Fruit fly (Drosophila melanogaster) whole organism, embryonic: ENCODE results near the gene CG4962.

ENCODE experiments used
- Asciz ChIP-seq: fragments of 200-800 bp; sonication (Bioruptor generic); optimal IDR thresholded peaks from 2 replicates; lab custom pipeline; 2017; ENCODE audit warnings: missing biosample characterization, mild to moderate bottlenecking, missing genetic modification characterization, missing genetic modification reagents
- Atf3 ChIP-seq: fragments of 200-800 bp; sonication (Bioruptor generic); optimal IDR thresholded peaks from 3 replicates; lab custom pipeline; 2016; ENCODE audit warnings: missing biosample characterization, missing genetic modification characterization
- Bteb2 ChIP-seq: fragments of 200-800 bp; sonication (Bioruptor generic); optimal IDR thresholded peaks from 2 replicates; lab custom pipeline; 2016; ENCODE audit warnings: missing biosample characterization, missing genetic modification characterization
- CG10147 ChIP-seq: fragments of 200-800 bp; sonication (Bioruptor generic); optimal IDR thresholded peaks from 2 replicates; lab custom pipeline; 2019; ENCODE audit warnings: missing biosample characterization, mild to moderate bottlenecking, missing genetic modification characterization, moderate library complexity
- CG10654 ChIP-seq: fragments of 200-800 bp; sonication (Bioruptor generic); optimal IDR thresholded peaks from 2 replicates; lab custom pipeline; 2016; ENCODE audit warnings: missing biosample characterization, missing genetic modification characterization
- CG11504 ChIP-seq: fragments of 200-800 bp; sonication (Bioruptor generic); optimal IDR thresholded peaks from 3 replicates; lab custom pipeline; 2019; ENCODE audit warnings: missing biosample characterization, mild to moderate bottlenecking, missing genetic modification characterization, moderate library complexity
- CG12744 ChIP-seq: fragments of 200-800 bp; sonication (Bioruptor generic); optimal IDR thresholded peaks from 2 replicates; lab custom pipeline; 2016; ENCODE audit warnings: missing biosample characterization, missing genetic modification characterization
- CG16863 ChIP-seq: fragments of 200-800 bp; sonication (Bioruptor generic); optimal IDR thresholded peaks from 3 replicates; lab custom pipeline; 2016; ENCODE audit warnings: missing biosample characterization, missing genetic modification characterization
- CG17328 ChIP-seq: fragments of 200-800 bp; sonication (Bioruptor generic); IDR thresholded peaks from 2 replicates; pipeline ENCODE4 v1.3.6; 2022; ENCODE audit warnings: missing biosample characterization, missing genetic modification characterization
- CG18011 ChIP-seq: fragments of 200-800 bp; sonication (Bioruptor generic); optimal IDR thresholded peaks from 2 replicates; lab custom pipeline; 2017; ENCODE audit warnings: missing biosample characterization, missing genetic modification characterization, mild to moderate bottlenecking, moderate library complexity, missing genotype
- CG1832 ChIP-seq: fragments of 200-800 bp; sonication (Bioruptor generic); optimal IDR thresholded peaks from 2 replicates; lab custom pipeline; 2017; ENCODE audit warnings: missing biosample characterization, mild to moderate bottlenecking, missing genetic modification characterization, inconsistent platforms
- CG30020 ChIP-seq: fragments of 200-800 bp; optimal IDR thresholded peaks from 2 replicates; lab custom pipeline; 2019; ENCODE audit warnings: missing biosample characterization, mild to moderate bottlenecking, missing genetic modification characterization, moderate library complexity
- CG3995 ChIP-seq: fragments of 200-800 bp; sonication (Bioruptor generic); optimal IDR thresholded peaks from 3 replicates; lab custom pipeline; 2016; ENCODE audit warnings: missing biosample characterization, missing genetic modification characterization
- CG4404 ChIP-seq: fragments of 200-800 bp; sonication (Bioruptor generic); IDR thresholded peaks from 2 replicates; pipeline ENCODE4 v1.3.6; 2022; ENCODE audit warnings: missing biosample characterization, missing genetic modification characterization
- CG6175 ChIP-seq: fragments of 200-800 bp; sonication (Bioruptor generic); IDR thresholded peaks from 3 replicates; pipeline ENCODE4 v1.3.6; 2022; ENCODE audit warnings: missing biosample characterization, missing genetic modification characterization
- CG7839 ChIP-seq: fragments of 200-800 bp; sonication (Bioruptor generic); optimal IDR thresholded peaks from 3 replicates; lab custom pipeline; 2018; ENCODE audit warnings: missing biosample characterization, mild to moderate bottlenecking, missing genetic modification characterization, moderate library complexity
- CG8290 ChIP-seq, 3 experiments: fragments of 200-800 bp; sonication (Bioruptor generic); optimal IDR thresholded peaks; 2 replicates each; lab custom pipeline; 2016 to 2019; ENCODE audit warnings: missing biosample characterization in 3 of 3, missing genetic modification characterization in 3 of 3, mild to moderate bottlenecking in 2 of 3, moderate library complexity in 1 of 3
- CG8388 ChIP-seq: fragments of 200-800 bp; sonication (Bioruptor generic); optimal IDR thresholded peaks from 2 replicates; lab custom pipeline; 2019; ENCODE audit warnings: missing biosample characterization, mild to moderate bottlenecking, missing genetic modification characterization, moderate library complexity
- CG9609 ChIP-seq: fragments of 200-800 bp; sonication (Bioruptor generic); optimal IDR thresholded peaks from 3 replicates; lab custom pipeline; 2016; ENCODE audit warnings: missing biosample characterization, missing genetic modification characterization
- D ChIP-seq, 2 experiments: fragments of 200-800 bp in 1 of 2; fragments of >200 bp in 1 of 2; sonication (Bioruptor generic) in 1 of 2; optimal IDR thresholded peaks; 2 replicates in 1 of 2; 3 replicates in 1 of 2; lab custom pipeline; 2017; ENCODE audit warnings: mild to moderate bottlenecking in 1 of 2, missing biosample characterization in 1 of 2, missing genetic modification characterization in 1 of 2, missing genetic modification reagents in 1 of 2
- Fer1 ChIP-seq: fragments of 200-800 bp; sonication (Bioruptor generic); optimal IDR thresholded peaks from 2 replicates; lab custom pipeline; 2017; ENCODE audit warnings: missing biosample characterization, mild to moderate bottlenecking, missing genetic modification characterization
- Mrtf ChIP-seq: fragments of 200-800 bp; sonication (Bioruptor generic); IDR thresholded peaks from 3 replicates; pipeline ENCODE4 v1.3.6; 2022; ENCODE audit warnings: missing biosample characterization, missing genetic modification characterization
- Nf-YC ChIP-seq: fragments of 200-800 bp; optimal IDR thresholded peaks from 3 replicates; lab custom pipeline; 2019; ENCODE audit warnings: missing biosample characterization, mild to moderate bottlenecking, missing genetic modification characterization, moderate library complexity
- Opbp ChIP-seq: fragments of 200-800 bp; sonication (Bioruptor generic); IDR thresholded peaks from 3 replicates; pipeline ENCODE4 v1.3.6; 2022; ENCODE audit warnings: missing biosample characterization, missing genetic modification characterization; ENCODE audit not compliant: partially characterized antibody
- Pdp1 ChIP-seq, 2 experiments: fragments of 200-800 bp; sonication (Bioruptor generic); optimal IDR thresholded peaks; 3 replicates each; lab custom pipeline; 2016; ENCODE audit warnings: missing biosample characterization in 2 of 2, missing genetic modification characterization in 2 of 2, mild to moderate bottlenecking in 1 of 2, moderate library complexity in 1 of 2
- Rfx ChIP-seq: fragments of 200-800 bp; sonication (Bioruptor generic); IDR thresholded peaks from 2 replicates; pipeline ENCODE4 v1.3.6; 2022; ENCODE audit warnings: missing biosample characterization, missing genetic modification characterization
- Sin3A ChIP-seq: fragments of >200 bp; optimal IDR thresholded peaks from 2 replicates; lab custom pipeline; 2018
- Vsx1 ChIP-seq: fragments of 200-800 bp; sonication (Bioruptor generic); optimal IDR thresholded peaks from 2 replicates; lab custom pipeline; 2017; ENCODE audit warnings: missing biosample characterization, mild to moderate bottlenecking, missing genetic modification characterization, missing genetic modification reagents
- ap ChIP-seq: fragments of 200-800 bp; sonication (Bioruptor generic); IDR thresholded peaks from 2 replicates; pipeline ENCODE4 v1.3.6; 2022; ENCODE audit warnings: missing biosample characterization, missing genetic modification characterization
- dan ChIP-seq: fragments of 200-800 bp; sonication (Bioruptor generic); IDR thresholded peaks from 2 replicates; pipeline ENCODE4 v1.3.6; 2022; ENCODE audit warnings: missing biosample characterization, missing genetic modification characterization
- dimm ChIP-seq: fragments of 200-800 bp; sonication (Bioruptor generic); IDR thresholded peaks from 2 replicates; pipeline ENCODE4 v1.3.6; 2022; ENCODE audit warnings: missing biosample characterization, missing genetic modification characterization
- dmrt11E ChIP-seq: fragments of 200-800 bp; sonication (Bioruptor generic); optimal IDR thresholded peaks from 3 replicates; lab custom pipeline; 2018; ENCODE audit warnings: missing biosample characterization, mild to moderate bottlenecking, missing genetic modification characterization, moderate library complexity
- en ChIP-seq: fragments of 200-800 bp; sonication (Bioruptor generic); optimal IDR thresholded peaks from 2 replicates; lab custom pipeline; 2016; ENCODE audit warnings: missing biosample characterization, missing genetic modification characterization
- exex ChIP-seq: fragments of 200-800 bp; sonication (Bioruptor generic); optimal IDR thresholded peaks from 4 replicates; lab custom pipeline; 2018; ENCODE audit warnings: missing biosample characterization, mild to moderate bottlenecking, missing genetic modification characterization, moderate library complexity
- fd64A ChIP-seq: fragments of 200-800 bp; sonication (Bioruptor generic); optimal IDR thresholded peaks from 3 replicates; lab custom pipeline; 2018; ENCODE audit warnings: missing biosample characterization, mild to moderate bottlenecking, missing genetic modification characterization
- gfzf ChIP-seq: fragments of 200-800 bp; sonication (Bioruptor generic); optimal IDR thresholded peaks from 2 replicates; lab custom pipeline; 2016; ENCODE audit warnings: missing biosample characterization, mild to moderate bottlenecking, missing genetic modification characterization, moderate library complexity
- grn ChIP-seq: fragments of 200-800 bp; sonication (Bioruptor generic); optimal IDR thresholded peaks from 3 replicates; lab custom pipeline; 2017; ENCODE audit warnings: missing biosample characterization, missing genetic modification characterization
- her ChIP-seq: fragments of 200-800 bp; sonication (Bioruptor generic); optimal IDR thresholded peaks from 2 replicates; lab custom pipeline; 2016; ENCODE audit warnings: missing biosample characterization, missing genetic modification characterization
- knrl ChIP-seq: fragments of 200-800 bp; sonication (Bioruptor generic); IDR thresholded peaks from 3 replicates; pipeline ENCODE4 v1.3.6; 2022; ENCODE audit warnings: missing biosample characterization, missing genetic modification characterization; ENCODE audit not compliant: partially characterized antibody
- nmo ChIP-seq: fragments of 200-800 bp; sonication (Bioruptor generic); optimal IDR thresholded peaks from 2 replicates; lab custom pipeline; 2018; ENCODE audit warnings: missing biosample characterization, mild to moderate bottlenecking, missing genetic modification characterization, moderate library complexity
- nom ChIP-seq: fragments of 200-800 bp; sonication (Bioruptor generic); optimal IDR thresholded peaks from 2 replicates; lab custom pipeline; 2017; ENCODE audit warnings: missing biosample characterization, missing genetic modification characterization, mild to moderate bottlenecking, moderate library complexity, missing genetic modification reagents
- otp ChIP-seq: fragments of 200-800 bp; sonication (Bioruptor generic); IDR thresholded peaks from 3 replicates; pipeline ENCODE4, ENCODE4 v1.3.6; 2022; ENCODE audit warnings: missing biosample characterization, missing genetic modification characterization
- pum ChIP-seq: fragments of 200-800 bp; sonication (Bioruptor generic); optimal IDR thresholded peaks from 2 replicates; lab custom pipeline; 2016; ENCODE audit warnings: missing biosample characterization, missing genetic modification characterization
- sens ChIP-seq: fragments of 200-800 bp; sonication (Bioruptor generic); peaks from one replicate; lab custom pipeline; 2016; ENCODE audit warnings: missing biosample characterization, missing genetic modification characterization
- shn ChIP-seq: fragments of 200-800 bp; sonication (Bioruptor generic); optimal IDR thresholded peaks from 3 replicates; lab custom pipeline; 2016; ENCODE audit warnings: missing biosample characterization, missing genetic modification characterization
- trem ChIP-seq: fragments of 200-800 bp; optimal IDR thresholded peaks from 3 replicates; lab custom pipeline; 2019; ENCODE audit warnings: missing biosample characterization, mild to moderate bottlenecking, missing genetic modification characterization, moderate library complexity
- vvl ChIP-seq: fragments of 200-800 bp; sonication (Bioruptor generic); IDR thresholded peaks from 2 replicates; pipeline ENCODE4 v1.3.6; 2022; ENCODE audit warnings: missing biosample characterization, missing genetic modification characterization
- zen2 ChIP-seq: fragments of 200-800 bp; sonication (Bioruptor generic); IDR thresholded peaks from 3 replicates; pipeline ENCODE4 v1.3.6; 2022; ENCODE audit warnings: missing biosample characterization, missing genetic modification characterization; ENCODE audit not compliant: partially characterized antibody
- zfh2 ChIP-seq: fragments of 200-800 bp; sonication (Bioruptor generic); optimal IDR thresholded peaks from 2 replicates; lab custom pipeline; 2016; ENCODE audit warnings: missing biosample characterization, missing genetic modification characterization

The CG4962 gene

DNA sequence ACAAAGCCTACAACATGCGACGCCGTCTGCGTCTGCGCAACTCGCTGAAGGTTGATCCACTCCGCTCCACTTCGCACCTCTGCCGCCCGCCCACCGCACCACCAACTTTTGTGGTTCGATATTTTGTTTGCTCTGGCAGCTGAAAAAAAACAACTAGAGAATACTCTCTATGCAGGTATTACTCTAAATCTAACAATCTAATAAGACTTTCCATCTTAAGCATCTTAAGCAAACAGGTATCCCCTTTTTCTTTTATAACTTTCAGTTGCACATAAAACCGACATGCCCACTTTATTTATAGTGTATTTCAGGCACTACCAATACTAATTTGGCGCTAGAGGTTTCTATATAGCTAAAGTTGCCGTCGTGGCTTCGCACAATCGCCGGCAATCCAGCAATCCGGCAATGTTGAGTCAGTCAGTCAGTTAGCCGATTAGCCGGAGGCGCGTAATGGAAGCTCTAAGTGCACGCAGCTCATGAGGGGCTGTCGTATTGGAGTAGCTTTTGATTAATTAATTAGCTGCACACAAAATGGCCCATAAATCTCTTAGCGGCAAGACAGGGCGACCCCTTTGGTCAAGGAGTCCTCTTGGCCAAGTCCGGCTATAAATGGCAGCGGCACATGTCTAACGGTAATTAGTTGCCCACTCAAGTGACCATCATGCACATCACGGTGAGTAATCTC is 33.0 kb upstream of the CG4962 start, which contains the start of gene CG13058:
TSS of gene CG13058 (plus strand) at position 635 of the 685 bp plus-strand sequence.
- TF ChIP-seq trem (tag; lab: Kevin White, UChicago) (no peak), CG17328 (GFP tag; lab: Robert Waterston, UW) (peak; percentile 71; the same call in 1 of the 2 replicates), Mrtf (no peak), Atf3 (peak; percentile 44), vvl (no peak), her (GFP tag; lab: Kevin White, UChicago) (peak; percentile 2), sens (GFP tag; lab: Kevin White, UChicago) (peak; percentile 40), CG11504 (tag; lab: Kevin White, UChicago) (peak; percentile 83), CG8290 (GFP tag; optimal IDR thresholded peaks at IDR 0.05; lab: Kevin White, UChicago) (no peak), CG8290 (tag; optimal IDR thresholded peaks at IDR 0.05; lab: Kevin White, UChicago) (peak in 1 of 2 experiments; percentile 81), knrl (GFP tag; lab: Robert Waterston, UW) (no peak), CG7839 (tag; lab: Kevin White, UChicago) (peak; percentile 71), Pdp1 (GFP tag; optimal IDR thresholded peaks at IDR 0.05; lab: Kevin White, UChicago) (no peak), ap (GFP tag; lab: Robert Waterston, UW) (peak; percentile 59), exex (no peak), CG30020 (no peak), CG6175 (GFP tag; lab: Robert Waterston, UW) (no peak), dmrt11E (tag; lab: Kevin White, UChicago) (no peak), CG12744 (GFP tag; lab: Kevin White, UChicago) (no peak), CG4404 (no peak), dimm (GFP tag; lab: Robert Waterston, UW) (peak; percentile 23; the same call in 1 of the 2 replicates), D (optimal IDR thresholded peaks at IDR 0.05; lab: Kevin White, UChicago) (no peak), D (GFP tag; optimal IDR thresholded peaks at IDR 0.05; lab: Kevin White, UChicago) (no peak), otp (GFP tag; lab: Robert Waterston, UW) (peak; percentile 71), Nf-YC (no peak), grn (no peak), dan (no peak), CG16863 (peak; percentile 70), CG1832 (GFP tag; lab: Kevin White, UChicago) (no peak), nom (no peak), Bteb2 (GFP tag; lab: Kevin White, UChicago) (peak; percentile 42), zen2 (no peak), CG18011 (GFP tag; lab: Kevin White, UChicago) (no peak), Rfx (GFP tag; lab: Robert Waterston, UW) (0 out of 2 replicates have a peak, but pooled peaks have one; percentile 31), Sin3A (no peak), CG9609 (peak; percentile 61), fd64A (no peak), nmo (peak; percentile 30), CG8388 (GFP tag; lab: Kevin White, UChicago) (no peak), Vsx1 (GFP tag; lab: Kevin White, UChicago) (peak; percentile 16), zfh2 (GFP tag; lab: Kevin White, UChicago) (peak; percentile 42), CG10654 (GFP tag; lab: Kevin White, UChicago) (no peak), Opbp (GFP tag; lab: Robert Waterston, UW) (no peak), CG3995 (GFP tag; lab: Kevin White, UChicago) (no peak), shn (peak; percentile 4), en (GFP tag; lab: Kevin White, UChicago) (no peak), pum (GFP tag; lab: Kevin White, UChicago) (no peak), Asciz (GFP tag; lab: Kevin White, UChicago) (no peak), CG10147 (GFP tag; lab: Kevin White, UChicago) (peak; percentile 60), gfzf (no peak), Fer1 (peak; percentile 84)
